Fruit fly (Drosophila melanogaster) whole organism, embryonic: ENCODE results near the gene ClC-c.

ENCODE experiments used
- Abd-B ChIP-seq: fragments of 200-800 bp; sonication (Bioruptor generic); optimal IDR thresholded peaks from 2 replicates; lab custom pipeline; 2018; ENCODE audit warnings: missing biosample characterization, mild to moderate bottlenecking, missing genetic modification characterization, moderate library complexity
- CG10147 ChIP-seq: fragments of 200-800 bp; sonication (Bioruptor generic); optimal IDR thresholded peaks from 2 replicates; lab custom pipeline; 2019; ENCODE audit warnings: missing biosample characterization, mild to moderate bottlenecking, missing genetic modification characterization, moderate library complexity
- CG10979 ChIP-seq: fragments of 200-800 bp; sonication (Bioruptor generic); optimal IDR thresholded peaks from 2 replicates; lab custom pipeline; 2018; ENCODE audit warnings: missing biosample characterization, mild to moderate bottlenecking, missing genetic modification characterization, moderate library complexity
- CG11696 ChIP-seq: fragments of 200-800 bp; sonication (Bioruptor generic); IDR thresholded peaks from 2 replicates; pipeline ENCODE4 v1.3.6; 2022; ENCODE audit warnings: missing biosample characterization, missing genetic modification characterization
- CG11723 ChIP-seq: fragments of 200-800 bp; sonication (Bioruptor generic); optimal IDR thresholded peaks from 2 replicates; lab custom pipeline; 2017; ENCODE audit warnings: missing biosample characterization, mild to moderate bottlenecking, missing genetic modification characterization
- CG13296 ChIP-seq: fragments of 200-800 bp; sonication (Bioruptor generic); optimal IDR thresholded peaks from 3 replicates; lab custom pipeline; 2018; ENCODE audit warnings: missing biosample characterization, mild to moderate bottlenecking, missing genetic modification characterization
- CG13894 ChIP-seq: fragments of 200-800 bp; sonication (Bioruptor generic); optimal IDR thresholded peaks from 3 replicates; lab custom pipeline; 2018; ENCODE audit warnings: missing biosample characterization, mild to moderate bottlenecking, missing genetic modification characterization, moderate library complexity
- CG14050 ChIP-seq: fragments of 200-800 bp; sonication (Bioruptor generic); IDR thresholded peaks from 3 replicates; pipeline ENCODE4 v1.3.6; 2022; ENCODE audit warnings: missing biosample characterization, missing genetic modification characterization
- CG17359 ChIP-seq: fragments of 200-800 bp; sonication (Bioruptor generic); optimal IDR thresholded peaks from 3 replicates; lab custom pipeline; 2018; ENCODE audit warnings: missing biosample characterization, mild to moderate bottlenecking, missing genetic modification characterization, moderate library complexity
- CG17361 ChIP-seq: fragments of 200-800 bp; sonication (Bioruptor generic); IDR thresholded peaks from 3 replicates; pipeline ENCODE4 v1.3.6; 2022; ENCODE audit warnings: missing biosample characterization, missing genetic modification characterization
- CG2116 ChIP-seq: fragments of 200-800 bp; sonication (Bioruptor generic); optimal IDR thresholded peaks from 3 replicates; lab custom pipeline; 2018; ENCODE audit warnings: missing biosample characterization, mild to moderate bottlenecking, missing genetic modification characterization
- CG34376 ChIP-seq: fragments of 200-800 bp; sonication (Bioruptor generic); optimal IDR thresholded peaks from 2 replicates; lab custom pipeline; 2018; ENCODE audit warnings: missing biosample characterization, mild to moderate bottlenecking, missing genetic modification characterization
- CG3847 ChIP-seq: fragments of 200-800 bp; sonication (Bioruptor generic); IDR thresholded peaks from 2 replicates; pipeline ENCODE4 v1.3.6; 2022; ENCODE audit warnings: missing biosample characterization, missing genetic modification characterization
- CG4820 ChIP-seq: fragments of 200-800 bp; sonication (Bioruptor generic); optimal IDR thresholded peaks from 3 replicates; lab custom pipeline; 2016; ENCODE audit warnings: missing biosample characterization, missing genetic modification characterization
- CG5180 ChIP-seq: fragments of 200-800 bp; sonication (Bioruptor generic); optimal IDR thresholded peaks from 3 replicates; lab custom pipeline; 2017; ENCODE audit warnings: missing biosample characterization, missing genetic modification characterization, mild to moderate bottlenecking, moderate library complexity, missing genetic modification reagents
- CG6683 ChIP-seq: fragments of 200-800 bp; sonication (Bioruptor generic); optimal IDR thresholded peaks from 2 replicates; lab custom pipeline; 2017; ENCODE audit warnings: missing biosample characterization, mild to moderate bottlenecking, missing genetic modification characterization, missing genetic modification reagents
- CG9817 ChIP-seq: fragments of 200-800 bp; sonication (Bioruptor generic); optimal IDR thresholded peaks from 2 replicates; lab custom pipeline; 2018; ENCODE audit warnings: missing biosample characterization, mild to moderate bottlenecking, missing genetic modification characterization, moderate library complexity
- CG9932 ChIP-seq: fragments of 200-800 bp; sonication (Bioruptor generic); IDR thresholded peaks from 2 replicates; pipeline ENCODE4 v1.3.6; 2022; ENCODE audit warnings: missing biosample characterization, missing genetic modification characterization
- CTCF ChIP-seq: fragments of 200-800 bp; sonication (Bioruptor generic); optimal IDR thresholded peaks from 2 replicates; lab custom pipeline; 2017; ENCODE audit warnings: missing biosample characterization, mild to moderate bottlenecking, missing genetic modification characterization, moderate library complexity
- D ChIP-seq, 2 experiments: fragments of 200-800 bp in 1 of 2; fragments of >200 bp in 1 of 2; sonication (Bioruptor generic) in 1 of 2; optimal IDR thresholded peaks; 2 replicates in 1 of 2; 3 replicates in 1 of 2; lab custom pipeline; 2017; ENCODE audit warnings: mild to moderate bottlenecking in 1 of 2, missing biosample characterization in 1 of 2, missing genetic modification characterization in 1 of 2, missing genetic modification reagents in 1 of 2
- Dbx ChIP-seq: fragments of 200-800 bp; sonication (Bioruptor generic); IDR thresholded peaks from 3 replicates; pipeline ENCODE4 v1.3.6; 2022; ENCODE audit warnings: missing biosample characterization, missing genetic modification characterization
- Elba2 ChIP-seq: fragments of 200-800 bp; sonication (Bioruptor generic); optimal IDR thresholded peaks from 3 replicates; lab custom pipeline; 2016; ENCODE audit warnings: missing biosample characterization, missing genetic modification characterization
- Gsc ChIP-seq: fragments of 200-800 bp; sonication (Bioruptor generic); IDR thresholded peaks from 2 replicates; pipeline ENCODE4 v1.3.6; 2022; ENCODE audit warnings: missing biosample characterization, missing genetic modification characterization
- H2.0 ChIP-seq: fragments of 200-800 bp; sonication (Bioruptor generic); IDR thresholded peaks from 2 replicates; pipeline ENCODE4 v1.3.6; 2022; ENCODE audit warnings: missing biosample characterization, missing genetic modification characterization
- HLH54F ChIP-seq: fragments of 200-800 bp; sonication (Bioruptor generic); optimal IDR thresholded peaks from 3 replicates; lab custom pipeline; 2016; ENCODE audit warnings: missing biosample characterization, missing genetic modification characterization
- Rfx ChIP-seq: fragments of 200-800 bp; sonication (Bioruptor generic); IDR thresholded peaks from 2 replicates; pipeline ENCODE4 v1.3.6; 2022; ENCODE audit warnings: missing biosample characterization, missing genetic modification characterization
- Xbp1 ChIP-seq: fragments of 200-800 bp; sonication (Bioruptor generic); optimal IDR thresholded peaks from 3 replicates; lab custom pipeline; 2016; ENCODE audit warnings: missing biosample characterization, mild to moderate bottlenecking, missing genetic modification characterization
- ab ChIP-seq: fragments of 200-800 bp; sonication (Bioruptor generic); optimal IDR thresholded peaks from 2 replicates; lab custom pipeline; 2016; ENCODE audit warnings: missing biosample characterization, missing genetic modification characterization
- aop ChIP-seq: fragments of 200-800 bp; sonication (Bioruptor generic); IDR thresholded peaks from 2 replicates; pipeline ENCODE4 v1.3.6; 2022; ENCODE audit warnings: missing biosample characterization, missing genetic modification characterization
- az2 ChIP-seq: fragments of 200-800 bp; sonication (Bioruptor generic); optimal IDR thresholded peaks from 3 replicates; lab custom pipeline; 2016; ENCODE audit warnings: missing biosample characterization, missing genetic modification characterization
- bowl ChIP-seq: fragments of 200-800 bp; sonication (Bioruptor generic); IDR thresholded peaks from 2 replicates; pipeline ENCODE4 v1.3.6; 2022; ENCODE audit warnings: missing biosample characterization, missing genetic modification characterization
- btn ChIP-seq: fragments of 200-800 bp; sonication (Bioruptor generic); optimal IDR thresholded peaks from 2 replicates; lab custom pipeline; 2016; ENCODE audit warnings: missing biosample characterization, missing genetic modification characterization
- chm ChIP-seq: fragments of 200-800 bp; sonication (Bioruptor generic); IDR thresholded peaks from 2 replicates; pipeline ENCODE4 v1.3.6; 2022; ENCODE audit warnings: missing biosample characterization, missing genetic modification characterization
- corto ChIP-seq: fragments of 200-800 bp; sonication (Bioruptor generic); optimal IDR thresholded peaks from 2 replicates; lab custom pipeline; 2016; ENCODE audit warnings: missing biosample characterization, mild to moderate bottlenecking, missing genetic modification characterization, moderate library complexity
- ftz-f1 ChIP-seq: fragments of 200-800 bp; sonication (Bioruptor generic); optimal IDR thresholded peaks from 2 replicates; lab custom pipeline; 2016; ENCODE audit warnings: missing biosample characterization, missing genetic modification characterization
- grn ChIP-seq: fragments of 200-800 bp; sonication (Bioruptor generic); optimal IDR thresholded peaks from 3 replicates; lab custom pipeline; 2017; ENCODE audit warnings: missing biosample characterization, missing genetic modification characterization
- gsb-n ChIP-seq: fragments of 200-800 bp; sonication (Bioruptor generic); optimal IDR thresholded peaks from 3 replicates; lab custom pipeline; 2018; ENCODE audit warnings: missing biosample characterization, mild to moderate bottlenecking, missing genetic modification characterization
- mam ChIP-seq: fragments of 200-800 bp; sonication (Bioruptor generic); optimal IDR thresholded peaks from 3 replicates; lab custom pipeline; 2016; ENCODE audit warnings: missing biosample characterization, missing genetic modification characterization
- nerfin-1 ChIP-seq: fragments of 200-800 bp; sonication (Bioruptor generic); optimal IDR thresholded peaks from 3 replicates; lab custom pipeline; 2019; ENCODE audit warnings: missing biosample characterization, mild to moderate bottlenecking, missing genetic modification characterization, moderate library complexity
- nom ChIP-seq: fragments of 200-800 bp; sonication (Bioruptor generic); optimal IDR thresholded peaks from 2 replicates; lab custom pipeline; 2017; ENCODE audit warnings: missing biosample characterization, missing genetic modification characterization, mild to moderate bottlenecking, moderate library complexity, missing genetic modification reagents
- onecut ChIP-seq: fragments of 200-800 bp; sonication (Bioruptor generic); IDR thresholded peaks from 2 replicates; pipeline ENCODE4 v1.3.6; 2022; ENCODE audit warnings: missing biosample characterization, missing genetic modification characterization
- p53 ChIP-seq: fragments of 200-800 bp; sonication (Bioruptor generic); optimal IDR thresholded peaks from 2 replicates; lab custom pipeline; 2016; ENCODE audit warnings: missing biosample characterization, missing genetic modification characterization
- pb ChIP-seq: fragments of 200-800 bp; sonication (Bioruptor generic); optimal IDR thresholded peaks from 3 replicates; lab custom pipeline; 2016; ENCODE audit warnings: missing biosample characterization, missing genetic modification characterization
- sc ChIP-seq, 3 experiments: fragments of >200 bp in 2 of 3; fragments of 200-800 bp in 1 of 3; sonication (Bioruptor generic) in 1 of 3; optimal IDR thresholded peaks; 2 replicates in 2 of 3; 3 replicates in 1 of 3; lab custom pipeline; 2017; ENCODE audit warnings: mild to moderate bottlenecking in 1 of 3, missing biosample characterization in 1 of 3, missing genetic modification characterization in 1 of 3, missing genetic modification reagents in 1 of 3
- scrt ChIP-seq: fragments of 200-800 bp; sonication (Bioruptor generic); optimal IDR thresholded peaks from 2 replicates; lab custom pipeline; 2018; ENCODE audit warnings: missing biosample characterization, mild to moderate bottlenecking, missing genetic modification characterization, moderate library complexity
- slou ChIP-seq: fragments of 200-800 bp; sonication (Bioruptor generic); optimal IDR thresholded peaks from 3 replicates; lab custom pipeline; 2016; ENCODE audit warnings: missing biosample characterization, missing genetic modification characterization
- sob ChIP-seq: fragments of 200-800 bp; sonication (Bioruptor generic); IDR thresholded peaks from 2 replicates; pipeline ENCODE4 v1.3.6; 2022; ENCODE audit warnings: missing biosample characterization, missing genetic modification characterization
- sr ChIP-seq: fragments of 200-800 bp; sonication (Bioruptor generic); IDR thresholded peaks from 3 replicates; pipeline ENCODE4 v1.3.6; 2022; ENCODE audit warnings: missing biosample characterization, missing genetic modification characterization
- stwl ChIP-seq: fragments of 200-800 bp; sonication (Bioruptor generic); optimal IDR thresholded peaks from 3 replicates; lab custom pipeline; 2018; ENCODE audit warnings: missing biosample characterization, mild to moderate bottlenecking, missing genetic modification characterization, moderate library complexity

Gene ClC-c

DNA sequence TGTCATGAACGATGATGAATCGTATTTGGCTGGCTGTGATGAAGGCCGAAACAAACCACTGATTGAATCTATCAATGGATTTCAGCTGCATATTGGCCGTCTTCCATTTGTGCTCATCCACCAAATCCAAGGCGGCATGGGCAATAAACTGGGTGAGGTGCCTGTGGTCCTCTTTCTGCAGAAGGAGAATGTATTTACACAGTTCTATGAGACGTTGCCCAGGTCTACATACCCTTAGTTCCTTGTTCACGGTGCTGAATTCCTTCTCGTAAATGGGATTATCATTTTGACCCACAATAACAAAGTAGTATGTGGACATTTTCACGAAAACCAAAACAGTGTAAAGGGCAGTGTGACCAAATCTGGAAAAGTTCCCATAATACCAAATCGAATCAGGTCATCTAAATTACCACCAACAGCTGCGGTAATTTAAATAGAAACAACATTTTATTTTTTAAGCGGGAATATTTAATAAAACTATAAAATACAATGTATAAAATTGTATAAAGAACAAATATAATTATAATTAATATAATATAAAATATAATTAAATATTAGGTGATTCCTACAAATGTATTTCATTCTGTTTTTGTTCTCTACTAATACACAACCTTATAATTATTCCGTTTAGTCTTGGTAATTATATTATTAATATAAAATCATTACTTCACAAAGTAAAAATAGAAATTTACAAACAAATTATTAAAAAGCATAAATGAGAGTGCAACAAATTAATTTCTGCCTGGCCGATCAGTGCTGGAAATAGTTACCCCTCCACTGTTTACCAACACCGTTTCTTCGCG, 41.2 kb downstream of the ClC-c start, which contains the start of the genes Trs20 and elg1 (continued):
- TF ChIP-seq sc (optimal IDR thresholded peaks at IDR 0.05; lab: Kevin White, UChicago) (no peak), sc (GFP tag; optimal IDR thresholded peaks at IDR 0.05; lab: Kevin White, UChicago) (no peak), CG6683 (peak; percentile 10), grn (GFP tag; lab: Kevin White, UChicago) (no peak), aop (no peak), CG11696 (peak; percentile 100), p53 (GFP tag; lab: Kevin White, UChicago) (no peak), btn (GFP tag; lab: Kevin White, UChicago) (no peak), CG13296 (GFP tag; lab: Kevin White, UChicago) (peak; percentile 73), bowl (GFP tag; lab: Robert Waterston, UW) (no peak), CG13894 (tag; lab: Kevin White, UChicago) (peak; percentile 15), mam (peak; percentile 7), Elba2 (peak; percentile 4), ab (GFP tag; lab: Kevin White, UChicago) (no peak), onecut (GFP tag; lab: Robert Waterston, UW) (0 out of 2 replicates have a peak, but pooled peaks have one; percentile 33), corto (GFP tag; lab: Kevin White, UChicago) (peak; percentile 2), CG2116 (GFP tag; lab: Kevin White, UChicago) (peak; percentile 39), CG9932 (GFP tag; lab: Robert Waterston, UW) (peak; percentile 62), CG14050 (GFP tag; lab: Robert Waterston, UW) (no peak), CG4820 (GFP tag; lab: Kevin White, UChicago) (no peak), CG9817 (tag; lab: Kevin White, UChicago) (no peak), CG10147 (GFP tag; lab: Kevin White, UChicago) (peak; percentile 7), CG17359 (tag; lab: Kevin White, UChicago) (peak; percentile 45), Xbp1 (GFP tag; lab: Kevin White, UChicago) (peak; percentile 35), slou (GFP tag; lab: Kevin White, UChicago) (no peak), Rfx (peak; percentile 65), HLH54F (GFP tag; lab: Kevin White, UChicago) (peak; percentile 21), sr (GFP tag; lab: Robert Waterston, UW) (no peak), stwl (tag; lab: Kevin White, UChicago) (peak; percentile 46), CG3847 (GFP tag; lab: Robert Waterston, UW) (peak; percentile 85), CG34376 (GFP tag; lab: Kevin White, UChicago) (no peak), scrt (no peak), H2.0 (GFP tag; lab: Robert Waterston, UW) (no peak; the same call in 1 of the 2 replicates), az2 (GFP tag; lab: Kevin White, UChicago) (peak; percentile 29), nom (GFP tag; lab: Kevin White, UChicago) (peak; percentile 60), CG5180 (GFP tag; lab: Kevin White, UChicago) (no peak), CTCF (no peak), CG11723 (GFP tag; lab: Kevin White, UChicago) (no peak), Dbx (peak; percentile 63; the same call in 2 of the 3 replicates), Gsc (GFP tag; lab: Robert Waterston, UW) (no peak), nerfin-1 (tag; lab: Kevin White, UChicago) (peak; percentile 15), CG10979 (tag; lab: Kevin White, UChicago) (peak; percentile 65), pb (GFP tag; lab: Kevin White, UChicago) (no peak), CG17361 (GFP tag; lab: Robert Waterston, UW) (peak; percentile 88; the same call in 2 of the 3 replicates), sob (GFP tag; lab: Robert Waterston, UW) (peak; percentile 59), ftz-f1 (GFP tag; lab: Kevin White, UChicago) (no peak), chm (GFP tag; lab: Robert Waterston, UW) (0 out of 2 replicates have a peak, but pooled peaks have one; percentile 26), Abd-B (GFP tag; lab: Kevin White, UChicago) (no peak), gsb-n (peak; percentile 85), D (optimal IDR thresholded peaks at IDR 0.05; lab: Kevin White, UChicago) (no peak), D (GFP tag; optimal IDR thresholded peaks at IDR 0.05; lab: Kevin White, UChicago) (peak; percentile 17)
